Fruit fly (Drosophila melanogaster) Kc167 (cell line): Measurements from ENCODE around the gene CG6592.

Experiments used
- Sin3A ChIP-seq: fragments of >200 bp; optimal IDR thresholded peaks from 2 replicates; lab custom pipeline; 2018; ENCODE audit warnings: missing external identifiers
- h ChIP-seq: fragments of >200 bp; optimal IDR thresholded peaks from 3 replicates; lab custom pipeline; 2018; ENCODE audit warnings: missing external identifiers
- insv ChIP-seq: fragments of >200 bp; optimal IDR thresholded peaks from 3 replicates; lab custom pipeline; 2018; ENCODE audit warnings: missing external identifiers
- psq ChIP-seq: fragments of >200 bp; optimal IDR thresholded peaks from 2 replicates; lab custom pipeline; 2017; ENCODE audit warnings: missing external identifiers

- TF ChIP-seq Sin3A (lab: Kevin White, UChicago) (no peak), insv (no peak), h (lab: Kevin White, UChicago) (no peak), psq (lab: Kevin White, UChicago) (no peak)
These were observed 20.7 kb upstream of the CG6592 start, which contains the start of gene Jon65Aiv for dm6 chr3L:6038720-6039205.
